Fruit fly (Drosophila melanogaster): Measurements from ENCODE around the gene Ir76a.

Gene Ir76a

dm6 chr3L:19801105-19801504 lies 2.0 kb downstream of the Ir76a start, which contains the start of gene CG14102:
Gene CG14102 (minus strand): TSS chr3L:19801291.
- TF ChIP-seq ovo (GFP tag; optimal IDR thresholded peaks at IDR 0.05) (no peak), Mnt (GFP tag; optimal IDR thresholded peaks at IDR 0.05) (no peak), Crg-1 (GFP tag; optimal IDR thresholded peaks at IDR 0.05) (no peak), pad (GFP tag; optimal IDR thresholded peaks at IDR 0.05) (no peak), CG12768 (GFP tag; optimal IDR thresholded peaks at IDR 0.05) (no peak), bab1 (GFP tag; optimal IDR thresholded peaks at IDR 0.05) (no peak), kay (GFP tag; ENCODE audit: borderline replicate concordance) (no peak)

dm6 chr3L:19804908-19805307 lies 5.8 kb downstream of the Ir76a start, which contains the start of the genes TORIP and Ccdc58:
Gene TORIP (minus strand): TSS chr3L:19805080.
Gene Ccdc58 (plus strand): TSS chr3L:19805181.
- no peak for TF ChIP-seq Hr96 (GFP tag; optimal IDR thresholded peaks at IDR 0.05)
- TF ChIP-seq tj (GFP tag; optimal IDR thresholded peaks at IDR 0.05) = peak; percentile 75

dm6 chr3L:19805895-19806294 lies 6.8 kb downstream of the Ir76a start, which contains the start of gene CG34116:
Gene CG34116 (minus strand): TSS chr3L:19806036.
- TF ChIP-seq tj (GFP tag; optimal IDR thresholded peaks at IDR 0.05) = no peak
- peak; percentile 18 for TF ChIP-seq Mnt (GFP tag; optimal IDR thresholded peaks at IDR 0.05)
- TF ChIP-seq CG7101 (tag; optimal IDR thresholded peaks at IDR 0.05) = no peak
- TF ChIP-seq ovo (GFP tag; optimal IDR thresholded peaks at IDR 0.05) = no peak
- TF ChIP-seq toe (GFP tag; optimal IDR thresholded peaks at IDR 0.05) = no peak
- peak; percentile 24 for TF ChIP-seq bab1 (GFP tag; optimal IDR thresholded peaks at IDR 0.05)

- TF ChIP-seq Crg-1 (GFP tag; optimal IDR thresholded peaks at IDR 0.05) = peak; percentile 26
- TF ChIP-seq CG11617 (GFP tag; optimal IDR thresholded peaks at IDR 0.05) = peak; percentile 7
- peak; percentile 9 for TF ChIP-seq bab1 (GFP tag; optimal IDR thresholded peaks at IDR 0.05)
- no peak for TF ChIP-seq ovo (GFP tag; optimal IDR thresholded peaks at IDR 0.05)
- TF ChIP-seq Mnt (GFP tag; optimal IDR thresholded peaks at IDR 0.05) = peak; percentile 76
- peak; percentile 42 for TF ChIP-seq tj (GFP tag; optimal IDR thresholded peaks at IDR 0.05)
- TF ChIP-seq CG33017 (tag; optimal IDR thresholded peaks at IDR 0.05) = no peak
- peak; percentile 8 for TF ChIP-seq cic (GFP tag; optimal IDR thresholded peaks at IDR 0.05)
- no peak for TF ChIP-seq pad (GFP tag; optimal IDR thresholded peaks at IDR 0.05)
These were observed 8.0 kb downstream of the Ir76a start, which contains the start of the genes CG14104 and Kap-alpha1 for dm6 chr3L:19807103-19807502. Gene CG14104 (minus strand): TSS chr3L:19807199. Gene Kap-alpha1 (plus strand): TSS chr3L:19807232.

dm6 chr3L:19807521-19807920 lies 8.4 kb downstream of the Ir76a start:
- TF ChIP-seq CG14711 (tag; optimal IDR thresholded peaks at IDR 0.05) (no peak), cnc (optimal IDR thresholded peaks at IDR 0.05) (no peak), CG33017 (tag; optimal IDR thresholded peaks at IDR 0.05) (no peak), toe (GFP tag; optimal IDR thresholded peaks at IDR 0.05) (no peak), CG5204 (GFP tag; optimal IDR thresholded peaks at IDR 0.05) (no peak), Hr96 (GFP tag; optimal IDR thresholded peaks at IDR 0.05) (no peak), CG11617 (GFP tag; optimal IDR thresholded peaks at IDR 0.05) (no peak), cic (GFP tag; optimal IDR thresholded peaks at IDR 0.05) (no peak), CG7045 (GFP tag; optimal IDR thresholded peaks at IDR 0.05) (no peak), pad (GFP tag; optimal IDR thresholded peaks at IDR 0.05) (no peak), Crg-1 (GFP tag; optimal IDR thresholded peaks at IDR 0.05) (no peak)

dm6 chr3L:19812491-19812890 lies 13.4 kb downstream of the Ir76a start:
- TF ChIP-seq CG7045 (GFP tag; optimal IDR thresholded peaks at IDR 0.05) (no peak), cic (GFP tag; optimal IDR thresholded peaks at IDR 0.05) (no peak), toe (GFP tag; optimal IDR thresholded peaks at IDR 0.05) (no peak), CG1620 (GFP tag; optimal IDR thresholded peaks at IDR 0.05) (no peak), cnc (optimal IDR thresholded peaks at IDR 0.05) (no peak), CG14711 (tag; optimal IDR thresholded peaks at IDR 0.05) (no peak), CG12768 (GFP tag; optimal IDR thresholded peaks at IDR 0.05) (no peak), Mnt (GFP tag; optimal IDR thresholded peaks at IDR 0.05) (no peak)

- TF ChIP-seq tj (GFP tag; optimal IDR thresholded peaks at IDR 0.05) (peak; percentile 48), Mnt (GFP tag; optimal IDR thresholded peaks at IDR 0.05) (peak; percentile 6), kay (GFP tag; ENCODE audit: borderline replicate concordance) (no peak), cnc (optimal IDR thresholded peaks at IDR 0.05) (no peak), CG12768 (GFP tag; optimal IDR thresholded peaks at IDR 0.05) (peak; percentile 3), bab1 (GFP tag; optimal IDR thresholded peaks at IDR 0.05) (peak; percentile 37)
These were observed 14.2 kb downstream of the Ir76a start, which contains the start of gene Cyp305a1 for dm6 chr3L:19813075-19813903. Gene Cyp305a1 (minus strand): TSS chr3L:19813339.

Measured in whole organism, adult.